Fruit fly (Drosophila melanogaster): ENCODE data around the gene CG32590.

- TF ChIP-seq Crg-1 (GFP tag; optimal IDR thresholded peaks at IDR 0.05) (no peak), Hr96 (GFP tag; optimal IDR thresholded peaks at IDR 0.05) (no peak), cnc (optimal IDR thresholded peaks at IDR 0.05) (no peak), CG7045 (GFP tag; optimal IDR thresholded peaks at IDR 0.05) (no peak), CG7101 (tag; optimal IDR thresholded peaks at IDR 0.05) (no peak), Mnt (GFP tag; optimal IDR thresholded peaks at IDR 0.05) (no peak), CG1620 (GFP tag; optimal IDR thresholded peaks at IDR 0.05) (no peak)
Measured at dm6 chrX:14858951-14859350, 20.0 kb upstream of the CG32590 start, which contains the start of gene CG46399.

Measured in whole organism, adult.